Fruit fly (Drosophila melanogaster) whole organism, wandering third instar larva: ENCODE data around the gene Mgat4b.
A peak's percentile ranks its signal among the peaks of the same experiment; 100 is the strongest.

Source experiments
- CG32264 ChIP-seq: fragments of 200-800 bp; sonication (Bioruptor generic); optimal IDR thresholded peaks from 2 replicates; lab custom pipeline; 2016; ENCODE audit warnings: missing biosample characterization, missing genetic modification characterization
- Dfd ChIP-seq: fragments of >200 bp; optimal IDR thresholded peaks from 2 replicates; lab custom pipeline; 2017; ENCODE audit warnings: missing biosample characterization, missing genetic modification characterization
- GATAd ChIP-seq: sonication (Bioruptor generic); optimal IDR thresholded peaks from 2 replicates; lab custom pipeline; 2016; ENCODE audit warnings: missing biosample characterization, missing genetic modification characterization
- Hr78 ChIP-seq: fragments of >200 bp; optimal IDR thresholded peaks from 2 replicates; lab custom pipeline; 2017; ENCODE audit warnings: missing biosample characterization, missing genetic modification characterization
- Myc ChIP-seq: fragments of >200 bp; optimal IDR thresholded peaks from 2 replicates; lab custom pipeline; 2017
- OdsH ChIP-seq: fragments of 200-800 bp; sonication (Bioruptor generic); optimal IDR thresholded peaks from 2 replicates; lab custom pipeline; 2016; ENCODE audit warnings: missing biosample characterization, mild to moderate bottlenecking, missing genetic modification characterization
- br ChIP-seq: fragments of 200-800 bp; sonication (Bioruptor generic); optimal IDR thresholded peaks from 2 replicates; lab custom pipeline; 2016; ENCODE audit warnings: missing biosample characterization, missing genetic modification characterization
- dl ChIP-seq, 2 experiments: fragments of 175-275, 200-275 bp in 1 of 2; fragments of 200-275 bp in 1 of 2; sonication (Bioruptor generic); optimal IDR thresholded peaks; lab custom pipeline; 2018; ENCODE audit warnings: mild to moderate bottlenecking in 2 of 2, missing biosample characterization in 2 of 2, missing genetic modification characterization in 2 of 2, moderate library complexity in 2 of 2; ENCODE audit not compliant: partially characterized antibody in 2 of 2, insufficient read depth in 1 of 2
- fru ChIP-seq: fragments of 200-800 bp; sonication (Bioruptor generic); optimal IDR thresholded peaks from 3 replicates; lab custom pipeline; 2016; ENCODE audit warnings: missing biosample characterization, mild to moderate bottlenecking, missing genetic modification characterization
- pan ChIP-seq: fragments of >200 bp; optimal IDR thresholded peaks from 2 replicates; lab custom pipeline; 2017
- psq ChIP-seq: fragments of 200-800 bp; sonication (Bioruptor generic); optimal IDR thresholded peaks from 3 replicates; lab custom pipeline; 2017; ENCODE audit warnings: missing biosample characterization, mild to moderate bottlenecking, missing genetic modification characterization, moderate library complexity
- usp ChIP-seq: fragments of >200 bp; optimal IDR thresholded peaks from 2 replicates; lab custom pipeline; 2017; ENCODE audit warnings: missing biosample characterization, missing genetic modification characterization

DNA sequence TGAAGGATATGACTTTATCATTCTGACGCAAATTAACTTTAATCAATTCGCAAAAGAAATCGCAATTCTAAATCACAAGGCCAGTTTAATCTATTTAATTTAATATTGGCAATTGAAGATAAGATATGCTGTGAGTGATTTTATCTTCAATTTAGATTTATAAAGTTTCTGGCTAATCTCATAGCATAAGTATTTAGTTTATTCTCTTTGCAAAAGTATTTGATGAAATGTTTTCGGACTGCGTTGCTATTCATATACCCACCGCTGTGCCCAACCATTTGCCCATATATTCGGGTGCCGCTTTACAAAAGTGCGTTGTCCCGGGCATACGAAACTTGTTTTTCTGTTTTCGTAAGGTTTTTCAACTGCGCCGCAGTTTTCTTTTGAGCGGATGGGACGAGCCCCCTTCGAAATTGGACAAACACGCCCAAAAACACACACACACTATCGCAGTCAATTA lies 15.9 kb upstream of the Mgat4b start:
- TF ChIP-seq Hr78 (GFP tag; lab: Kevin White, UChicago), result no peak
- peak; percentile 48 for TF ChIP-seq Dfd (GFP tag; lab: Kevin White, UChicago)
- TF ChIP-seq psq, result peak; percentile 62
- TF ChIP-seq CG32264 (GFP tag; lab: Kevin White, UChicago), result no peak
- no peak for TF ChIP-seq pan (lab: Kevin White, UChicago)
- no peak for TF ChIP-seq usp (GFP tag; lab: Kevin White, UChicago)
- peak; percentile 67 for TF ChIP-seq br (GFP tag; lab: Kevin White, UChicago)
- TF ChIP-seq OdsH, result peak; percentile 67
- TF ChIP-seq Myc (lab: Kevin White, UChicago), result no peak
- TF ChIP-seq fru (GFP tag; lab: Kevin White, UChicago), result peak; percentile 75
- TF ChIP-seq GATAd, result no peak
- no peak for TF ChIP-seq dl (GFP tag; optimal IDR thresholded peaks at IDR 0.05; lab: Kevin White, UChicago; ENCODE audit: insufficient read depth in 1 of 2, partially characterized antibody in 2 of 2)
